Fruit fly (Drosophila melanogaster): ENCODE results near the gene Naa60.

Naa60 gene

DNA sequence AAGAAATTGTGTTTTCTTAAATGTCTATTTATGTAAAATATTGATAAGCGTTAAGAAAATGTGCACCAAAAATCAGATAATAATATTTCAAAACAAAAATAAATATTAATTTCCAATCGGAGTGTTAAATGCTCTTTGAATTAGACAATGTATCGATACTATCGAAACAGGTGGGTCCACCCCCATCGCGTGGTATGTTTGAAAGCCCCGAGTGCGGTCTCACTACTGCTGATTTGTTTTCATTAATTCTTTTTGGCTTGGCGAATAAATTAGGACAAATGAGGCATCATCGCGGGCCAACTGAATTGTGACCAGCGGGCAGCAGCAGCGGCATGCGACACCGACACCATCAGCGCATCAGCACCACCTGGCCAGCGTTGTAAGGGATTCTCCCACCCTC lies at the start of gene Naa60 (continued):
- TF ChIP-seq exex (tag; optimal IDR thresholded peaks at IDR 0.05) (peak; percentile 23), amos (GFP tag; IDR thresholded peaks at IDR 0.05; ENCODE audit: partially characterized antibody) (peak; percentile 93), mld (GFP tag; IDR thresholded peaks at IDR 0.05; ENCODE audit: partially characterized antibody) (peak; percentile 69), org-1 (GFP tag; optimal IDR thresholded peaks at IDR 0.05) (no peak), CG10543 (GFP tag; optimal IDR thresholded peaks at IDR 0.05) (no peak), Doc3 (GFP tag; IDR thresholded peaks at IDR 0.05; ENCODE audit: partially characterized antibody) (peak; percentile 90), ato (GFP tag; IDR thresholded peaks at IDR 0.05; ENCODE audit: partially characterized antibody) (peak; percentile 59; the same call in 1 of the 2 replicates), Dref (GFP tag; IDR thresholded peaks at IDR 0.05) (peak; percentile 73), CG2116 (GFP tag; optimal IDR thresholded peaks at IDR 0.05) (peak; percentile 63), sens (GFP tag) (peak; percentile 49), en (GFP tag; optimal IDR thresholded peaks at IDR 0.05) (no peak), CG13287 (GFP tag; IDR thresholded peaks at IDR 0.05; ENCODE audit: partially characterized antibody) (peak; percentile 93), Dfd (GFP tag; optimal IDR thresholded peaks at IDR 0.05) (no peak), Stat92E (GFP tag; optimal IDR thresholded peaks at IDR 0.05) (no peak), Jarid2 (GFP tag; optimal IDR thresholded peaks at IDR 0.05) (no peak), hkb (optimal IDR thresholded peaks at IDR 0.05) (no peak), hkb (GFP tag; IDR thresholded peaks at IDR 0.05) (no peak), CHES-1-like (GFP tag; optimal IDR thresholded peaks at IDR 0.05) (peak; percentile 1), ash1 (GFP tag; optimal IDR thresholded peaks at IDR 0.05) (no peak), CG42726 (GFP tag; IDR thresholded peaks at IDR 0.05; ENCODE audit: partially characterized antibody) (peak; percentile 82), pfk (GFP tag; optimal IDR thresholded peaks at IDR 0.05) (no peak), Opbp (GFP tag; IDR thresholded peaks at IDR 0.05; ENCODE audit: partially characterized antibody) (peak; percentile 90), chn (GFP tag; optimal IDR thresholded peaks at IDR 0.05) (peak; percentile 27), kni (GFP tag; optimal IDR thresholded peaks at IDR 0.05) (no peak), toy (GFP tag; IDR thresholded peaks at IDR 0.05) (no peak), unc-4 (GFP tag; IDR thresholded peaks at IDR 0.05; ENCODE audit: partially characterized antibody) (peak; percentile 92), gfzf (GFP tag; optimal IDR thresholded peaks at IDR 0.05) (peak; percentile 81), B-H2 (GFP tag; optimal IDR thresholded peaks at IDR 0.05) (no peak), CG2120 (GFP tag; optimal IDR thresholded peaks at IDR 0.05) (peak; percentile 22), Nf-YC (tag; optimal IDR thresholded peaks at IDR 0.05) (peak; percentile 50), stwl (tag; optimal IDR thresholded peaks at IDR 0.05) (peak; percentile 57), CG7357 (GFP tag; IDR thresholded peaks at IDR 0.05) (no peak), sisA (GFP tag; IDR thresholded peaks at IDR 0.05) (no peak), CG17829 (tag; optimal IDR thresholded peaks at IDR 0.05) (peak; percentile 24), CG9797 (GFP tag; optimal IDR thresholded peaks at IDR 0.05) (peak; percentile 71), HLHmδ (GFP tag; optimal IDR thresholded peaks at IDR 0.05) (no peak), dm (GFP tag; optimal IDR thresholded peaks at IDR 0.05) (no peak), chinmo (GFP tag; IDR thresholded peaks at IDR 0.05; ENCODE audit: partially characterized antibody) (peak; percentile 76; the same call in 2 of the 4 replicates), eyg (GFP tag; optimal IDR thresholded peaks at IDR 0.05) (no peak), Mrtf (GFP tag; IDR thresholded peaks at IDR 0.05) (no peak), Med (GFP tag) (peak; percentile 40), CG10959 (GFP tag; IDR thresholded peaks at IDR 0.05) (no peak), Pdp1 (GFP tag; optimal IDR thresholded peaks at IDR 0.05) (peak in 1 of 2 experiments; percentile 24), CG30403 (GFP tag; optimal IDR thresholded peaks at IDR 0.05) (no peak), Elba2 (GFP tag; optimal IDR thresholded peaks at IDR 0.05) (peak; percentile 15), CG15514 (GFP tag; optimal IDR thresholded peaks at IDR 0.05) (peak; percentile 71), Abd-B (GFP tag; optimal IDR thresholded peaks at IDR 0.05) (no peak), CG14860 (GFP tag; IDR thresholded peaks at IDR 0.05; ENCODE audit: partially characterized antibody) (peak; percentile 82), E2f2 (GFP tag; IDR thresholded peaks at IDR 0.05) (peak; percentile 79), Myb (GFP tag; optimal IDR thresholded peaks at IDR 0.05) (no peak)
